Fruit fly (Drosophila melanogaster): ENCODE measurements around the gene CstF50.

dm6 chr3R:31708240-31708639, 28.5 kb downstream of the CstF50 start, which contains the start of gene CG42693:
- TF ChIP-seq CG3919 (GFP tag; optimal IDR thresholded peaks at IDR 0.05) (no peak), CG11294 (GFP tag; IDR thresholded peaks at IDR 0.05) (no peak), CG6808 (GFP tag; optimal IDR thresholded peaks at IDR 0.05) (no peak), fd85E (GFP tag; optimal IDR thresholded peaks at IDR 0.05) (no peak), Sox102F (GFP tag; optimal IDR thresholded peaks at IDR 0.05) (no peak), achi (GFP tag; optimal IDR thresholded peaks at IDR 0.05) (no peak), CG15336 (GFP tag; IDR thresholded peaks at IDR 0.05) (no peak), fd59A (GFP tag; optimal IDR thresholded peaks at IDR 0.05) (no peak), lz (GFP tag; optimal IDR thresholded peaks at IDR 0.05) (no peak), CG31627 (GFP tag; optimal IDR thresholded peaks at IDR 0.05) (no peak), CG16779 (tag; optimal IDR thresholded peaks at IDR 0.05) (no peak)

All from whole organism, prepupa.